Fruit fly (Drosophila melanogaster) whole organism, prepupa: Measurements from ENCODE around the gene CG5611.

ENCODE experiments used
- CG1621 ChIP-seq: fragments of 200-800 bp; sonication (Bioruptor generic); optimal IDR thresholded peaks from 3 replicates; lab custom pipeline; 2018; ENCODE audit warnings: missing biosample characterization, mild to moderate bottlenecking, missing genetic modification characterization
- CG6276 ChIP-seq: fragments of 200-800 bp; sonication (Bioruptor generic); optimal IDR thresholded peaks from 2 replicates; lab custom pipeline; 2017; ENCODE audit warnings: missing biosample characterization, mild to moderate bottlenecking, missing genetic modification characterization
- Smox ChIP-seq: fragments of 200-800 bp; sonication (Bioruptor generic); optimal IDR thresholded peaks from 3 replicates; lab custom pipeline; 2016; ENCODE audit warnings: missing biosample characterization, missing genetic modification characterization
- fd59A ChIP-seq: fragments of 200-800 bp; sonication (Bioruptor generic); optimal IDR thresholded peaks from 2 replicates; lab custom pipeline; 2017; ENCODE audit warnings: missing biosample characterization, mild to moderate bottlenecking, missing genetic modification characterization, missing genetic modification reagents

DNA sequence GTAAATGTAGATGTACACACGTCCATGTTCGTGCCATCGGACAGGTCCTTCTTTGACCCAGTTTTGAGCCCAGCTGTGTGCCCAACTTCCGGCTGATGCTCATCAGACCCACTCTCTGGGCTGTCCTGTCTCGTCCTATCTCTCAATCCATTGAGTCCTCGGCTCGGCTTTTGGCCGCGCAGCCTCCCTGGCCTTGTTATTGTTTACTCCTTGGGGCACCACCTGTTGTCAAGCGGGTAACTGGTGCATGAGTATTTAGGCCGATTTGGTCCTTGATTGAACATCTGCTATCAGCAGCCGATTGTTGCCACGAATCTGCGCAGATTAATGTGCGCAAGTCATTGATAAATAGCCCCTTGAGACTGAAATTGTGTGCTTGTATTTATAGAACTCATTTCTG, 25.5 kb upstream of the CG5611 start:
- TF ChIP-seq CG6276 (GFP tag; lab: Kevin White, UChicago) = no peak
- TF ChIP-seq Smox (GFP tag; lab: Kevin White, UChicago) = no peak
- TF ChIP-seq fd59A (GFP tag; lab: Kevin White, UChicago) = no peak
- no peak for TF ChIP-seq CG1621
